Worm (Caenorhabditis elegans) whole organism, L4 larva: Measurements from ENCODE around the gene ocr-2.

ENCODE experiments used
- F44E2.7 ChIP-seq: fragments of 200-800 bp; sonication (Bioruptor generic); IDR thresholded peaks from 2 replicates; pipeline ENCODE4 v2.1.2; 2022; ENCODE audit warnings: missing genetic modification characterization, missing compliant biosample characterization
- F49E8.2 ChIP-seq: sonication (generic microtip); optimal IDR thresholded peaks from 2 replicates; lab custom pipeline; 2016; ENCODE audit warnings: missing compliant biosample characterization, mild to moderate bottlenecking, missing genetic modification characterization, borderline replicate concordance
- Y105C5A.15 ChIP-seq: fragments of 200-800 bp; sonication (Bioruptor generic); IDR thresholded peaks from 2 replicates; pipeline ENCODE4 v1.3.6; 2022; ENCODE audit warnings: missing genetic modification characterization, missing compliant biosample characterization
- Y75B8A.6 ChIP-seq: fragments of 200-800 bp; sonication (Bioruptor generic); IDR thresholded peaks from 2 replicates; pipeline ENCODE4 v1.3.6; 2022; ENCODE audit warnings: missing genetic modification reagents, missing genetic modification characterization, missing compliant biosample characterization
- ZK546.5 ChIP-seq, 2 experiments: sonication (generic microtip); optimal IDR thresholded peaks; 2 replicates each; lab custom pipeline; 2017; ENCODE audit warnings: missing biosample characterization in 2 of 2, missing genetic modification characterization in 2 of 2
- aly-2 ChIP-seq: sonication (generic microtip); optimal IDR thresholded peaks from 2 replicates; lab custom pipeline; 2018; ENCODE audit warnings: missing biosample characterization, missing genetic modification characterization
- ama-1 ChIP-seq: fragments of 150-350 bp; optimal IDR thresholded peaks from 2 replicates; lab custom pipeline; 2014; ENCODE audit warnings: inconsistent platforms, mixed read lengths
- attf-4 ChIP-seq: sonication (generic microtip); optimal IDR thresholded peaks from 3 replicates; lab custom pipeline; 2017; ENCODE audit warnings: missing biosample characterization, missing genetic modification characterization
- ceh-28 ChIP-seq: fragments of 150-350 bp; optimal IDR thresholded peaks from 2 replicates; lab custom pipeline; 2014; ENCODE audit warnings: missing biosample characterization, missing genetic modification reagents, missing genetic modification characterization
- ceh-32 ChIP-seq: sonication (generic microtip); optimal IDR thresholded peaks from 2 replicates; lab custom pipeline; 2016; ENCODE audit warnings: mild to moderate bottlenecking, missing genetic modification characterization, missing compliant biosample characterization; ENCODE audit not compliant: poor library complexity
- ceh-44 ChIP-seq: fragments of 200-800 bp; sonication (Bioruptor generic); IDR thresholded peaks from 2 replicates; pipeline ENCODE4 v1.3.6; 2022; ENCODE audit warnings: missing genetic modification reagents, missing genetic modification characterization, missing compliant biosample characterization
- ceh-82 ChIP-seq: sonication (generic microtip); optimal IDR thresholded peaks from 2 replicates; lab custom pipeline; 2017; ENCODE audit warnings: missing biosample characterization, missing genetic modification characterization
- ces-1 ChIP-seq: fragments of 150-350 bp; sonication (generic microtip); optimal IDR thresholded peaks from 4 replicates; lab custom pipeline; 2014; ENCODE audit warnings: missing biosample characterization, missing genetic modification reagents, missing genetic modification characterization
- ctbp-1 ChIP-seq: fragments of 200-800 bp; sonication (Bioruptor generic); IDR thresholded peaks from 2 replicates; pipeline ENCODE4 v1.3.6; 2022; ENCODE audit warnings: missing genetic modification reagents, missing genetic modification characterization, missing compliant biosample characterization
- daf-12 ChIP-seq: fragments of 150-350 bp; optimal IDR thresholded peaks from 2 replicates; lab custom pipeline; 2014; ENCODE audit warnings: missing biosample characterization, missing genetic modification reagents, missing genetic modification characterization
- daf-19 ChIP-seq: fragments of 200-800 bp; sonication (Bioruptor generic); conservative IDR thresholded peaks from 2 replicates; pipeline ENCODE4 v1.3.6; 2022; ENCODE audit warnings: missing genetic modification characterization, missing compliant biosample characterization
- dmd-8 ChIP-seq: fragments of 200-800 bp; sonication (Bioruptor generic); IDR thresholded peaks from 2 replicates; pipeline ENCODE4 v1.3.6; 2022; ENCODE audit warnings: missing genetic modification characterization, missing compliant biosample characterization
- dmd-9 ChIP-seq: fragments of 200-800 bp; sonication (Bioruptor generic); IDR thresholded peaks from 2 replicates; pipeline ENCODE4 v1.3.6; 2022; ENCODE audit warnings: missing genetic modification reagents, missing genetic modification characterization, missing compliant biosample characterization
- duxl-1 ChIP-seq: sonication (generic microtip); optimal IDR thresholded peaks from 2 replicates; lab custom pipeline; 2016; ENCODE audit warnings: mild to moderate bottlenecking, missing genetic modification characterization, moderate library complexity, missing compliant biosample characterization; ENCODE audit not compliant: poor library complexity
- egl-43 ChIP-seq: fragments of 200-800 bp; sonication (Bioruptor generic); IDR thresholded peaks from 2 replicates; pipeline ENCODE4 v1.3.6; 2022; ENCODE audit warnings: missing genetic modification reagents, missing genetic modification characterization, missing compliant biosample characterization
- fkh-10 ChIP-seq: fragments of 150-350 bp; optimal IDR thresholded peaks from 2 replicates; lab custom pipeline; 2014; ENCODE audit warnings: missing biosample characterization, missing genetic modification reagents, missing genetic modification characterization
- hmg-1.1 ChIP-seq: fragments of 200-800 bp; sonication (Bioruptor generic); IDR thresholded peaks from 2 replicates; pipeline ENCODE4 v1.3.6; 2022; ENCODE audit warnings: missing genetic modification reagents, missing genetic modification characterization, missing compliant biosample characterization
- jun-1 ChIP-seq: fragments of 150-350 bp; optimal IDR thresholded peaks from 2 replicates; lab custom pipeline; 2014; ENCODE audit warnings: missing biosample characterization, missing genetic modification reagents, missing genetic modification characterization
- lim-7 ChIP-seq: fragments of 200-800 bp; sonication (Bioruptor generic); IDR thresholded peaks from 2 replicates; pipeline ENCODE4 v1.3.6; 2022; ENCODE audit warnings: missing genetic modification characterization, missing compliant biosample characterization
- lin-1 ChIP-seq: fragments of 200-800 bp; sonication (Bioruptor generic); IDR thresholded peaks from 2 replicates; pipeline ENCODE4 v1.3.6; 2022; ENCODE audit warnings: missing genetic modification reagents, missing genetic modification characterization, missing compliant biosample characterization
- lin-29 ChIP-seq: fragments of 200-800 bp; sonication (Bioruptor generic); IDR thresholded peaks from 2 replicates; pipeline ENCODE4 v1.3.6; 2022; ENCODE audit warnings: missing genetic modification reagents, missing genetic modification characterization, missing compliant biosample characterization
- lin-38 ChIP-seq: fragments of 200-800 bp; sonication (Bioruptor generic); IDR thresholded peaks from 2 replicates; pipeline ENCODE4 v1.3.6; 2022; ENCODE audit warnings: missing genetic modification reagents, missing genetic modification characterization, missing compliant biosample characterization
- lsy-2 ChIP-seq, 2 experiments: fragments of 150-350 bp in 1 of 2; sonication (generic microtip) in 1 of 2; optimal IDR thresholded peaks; 2 replicates each; lab custom pipeline; 2014 to 2017; ENCODE audit warnings: missing biosample characterization in 2 of 2, missing genetic modification characterization in 2 of 2
- madf-5 ChIP-seq, 2 experiments: fragments of 200-800 bp; sonication (Bioruptor generic); IDR thresholded peaks; 2 replicates each; pipeline ENCODE4 v1.3.6; 2022; ENCODE audit warnings: missing compliant biosample characterization in 2 of 2, missing genetic modification characterization in 2 of 2
- mdl-1 ChIP-seq, 2 experiments: fragments of 150-350 bp in 1 of 2; sonication (generic microtip) in 1 of 2; optimal IDR thresholded peaks; 2 replicates each; lab custom pipeline; 2014 to 2017; ENCODE audit warnings: missing biosample characterization in 2 of 2, missing genetic modification characterization in 2 of 2
- mep-1 ChIP-seq: fragments of 150-350 bp; sonication (generic microtip); optimal IDR thresholded peaks from 3 replicates; lab custom pipeline; 2014; ENCODE audit warnings: missing biosample characterization, missing genetic modification characterization
- mes-2 ChIP-seq: sonication (generic microtip); optimal IDR thresholded peaks from 2 replicates; lab custom pipeline; 2016; ENCODE audit warnings: missing genotype, mild to moderate bottlenecking, missing genetic modification characterization, missing compliant biosample characterization; ENCODE audit not compliant: poor library complexity, severe bottlenecking
- mxl-3 ChIP-seq: fragments of 200-800 bp; sonication (Bioruptor generic); optimal IDR thresholded peaks from 2 replicates; lab custom pipeline; 2018; ENCODE audit warnings: mild to moderate bottlenecking, missing genetic modification characterization, missing compliant biosample characterization
- nhr-102 ChIP-seq: sonication (generic microtip); optimal IDR thresholded peaks from 2 replicates; lab custom pipeline; 2016; ENCODE audit warnings: mild to moderate bottlenecking, missing genetic modification characterization, moderate library complexity, missing compliant biosample characterization
- nhr-237 ChIP-seq: sonication (generic microtip); optimal IDR thresholded peaks from 2 replicates; lab custom pipeline; 2017; ENCODE audit warnings: missing biosample characterization, missing genetic modification characterization
- nhr-25 ChIP-seq: sonication (generic microtip); optimal IDR thresholded peaks from 2 replicates; lab custom pipeline; 2017; ENCODE audit warnings: missing genetic modification characterization, mild to moderate bottlenecking, missing compliant biosample characterization, antibody characterized with exemption, moderate library complexity, borderline replicate concordance; ENCODE audit not compliant: insufficient read depth
- nhr-41 ChIP-seq: fragments of 200-800 bp; sonication (Bioruptor generic); IDR thresholded peaks from 2 replicates; pipeline ENCODE4 v1.3.6; 2022; ENCODE audit warnings: missing genetic modification reagents, missing genetic modification characterization, missing compliant biosample characterization
- nhr-42 ChIP-seq: fragments of 200-800 bp; sonication (Bioruptor generic); IDR thresholded peaks from 2 replicates; pipeline ENCODE4 v1.3.6; 2022; ENCODE audit warnings: missing genetic modification characterization, missing compliant biosample characterization
- nhr-77 ChIP-seq: fragments of 150-350 bp; optimal IDR thresholded peaks from 2 replicates; lab custom pipeline; 2014; ENCODE audit warnings: missing biosample characterization, missing genetic modification characterization
- pha-4 ChIP-seq, 2 experiments: fragments of 150-350 bp in 1 of 2; fragments of 200-800 bp in 1 of 2; sonication (Bioruptor generic) in 1 of 2; IDR thresholded peaks in 1 of 2; optimal IDR thresholded peaks in 1 of 2; 2 replicates each; pipeline versions ENCODE4 v1.3.6 to Lab custom; 2014 to 2022; ENCODE audit warnings: missing genetic modification characterization in 2 of 2, missing genetic modification reagents in 2 of 2, missing biosample characterization in 1 of 2, missing compliant biosample characterization in 1 of 2
- sdz-12 ChIP-seq: fragments of 200-800 bp; sonication (Bioruptor generic); optimal IDR thresholded peaks from 2 replicates; lab custom pipeline; 2018; ENCODE audit warnings: mild to moderate bottlenecking, missing genetic modification characterization, missing compliant biosample characterization
- set-16 ChIP-seq: fragments of 200-800 bp; sonication (Bioruptor generic); IDR thresholded peaks from 2 replicates; pipeline ENCODE4 v1.3.6; 2022; ENCODE audit warnings: missing genetic modification reagents, missing genetic modification characterization, missing compliant biosample characterization
- skn-1 ChIP-seq: fragments of 150-350 bp; optimal IDR thresholded peaks from 2 replicates; lab custom pipeline; 2014; ENCODE audit warnings: missing biosample characterization, missing genetic modification characterization
- snpc-4 ChIP-seq: fragments of 150-350 bp; optimal IDR thresholded peaks from 2 replicates; lab custom pipeline; 2014; ENCODE audit warnings: missing biosample characterization, missing genetic modification characterization
- unc-130 ChIP-seq: sonication (generic microtip); optimal IDR thresholded peaks from 2 replicates; lab custom pipeline; 2016; ENCODE audit warnings: missing genetic modification reagents, missing genetic modification characterization, missing compliant biosample characterization
- zfp-2 ChIP-seq: sonication (generic microtip); optimal IDR thresholded peaks from 2 replicates; lab custom pipeline; 2016; ENCODE audit warnings: mild to moderate bottlenecking, missing genetic modification characterization, missing compliant biosample characterization
- zfp-3 ChIP-seq: fragments of 200-800 bp; sonication (Bioruptor generic); conservative IDR thresholded peaks from 2 replicates; pipeline ENCODE4 v1.3.6; 2022; ENCODE audit warnings: missing genetic modification reagents, missing genetic modification characterization, missing compliant biosample characterization
- zip-2 ChIP-seq: fragments of 150-350 bp; optimal IDR thresholded peaks from 2 replicates; lab custom pipeline; 2014; ENCODE audit warnings: missing biosample characterization, missing genetic modification characterization
- ztf-7 ChIP-seq: fragments of 150-350 bp; optimal IDR thresholded peaks from 2 replicates; lab custom pipeline; 2014; ENCODE audit warnings: missing biosample characterization, missing genetic modification characterization

Gene ocr-2

ce11 chrIV:8260848-8261638 is 41.2 kb upstream of the ocr-2 start, which contains the start of gene vit-6 (continued):
- TF ChIP-seq lim-7 (no peak), nhr-237 (tag; lab: Kevin White, UChicago) (no peak), fkh-10 (GFP tag; lab: Kevin White, UChicago) (no peak), hmg-1.1 (GFP tag; lab: Robert Waterston, UW) (no peak), skn-1 (tag; lab: Kevin White, UChicago) (no peak), lin-1 (GFP tag; lab: Robert Waterston, UW) (no peak), zfp-2 (tag; lab: Kevin White, UChicago) (no peak), lin-38 (GFP tag; lab: Robert Waterston, UW) (peak; percentile 47), ztf-7 (tag; lab: Kevin White, UChicago) (no peak), sdz-12 (GFP tag; lab: Kevin White, UChicago) (no peak), ceh-28 (tag; lab: Kevin White, UChicago) (no peak), dmd-8 (GFP tag; lab: Robert Waterston, UW) (0 out of 2 replicates have a peak, but pooled peaks have one; percentile 10), nhr-41 (GFP tag; lab: Robert Waterston, UW) (no peak), lin-29 (GFP tag; lab: Robert Waterston, UW) (no peak), nhr-102 (tag; lab: Kevin White, UChicago) (no peak), pha-4 (GFP tag; IDR thresholded peaks at IDR 0.05; lab: Robert Waterston, UW) (0 out of 2 replicates have a peak, but pooled peaks have one; percentile 41), pha-4 (tag; optimal IDR thresholded peaks at IDR 0.05; lab: Kevin White, UChicago) (no peak), egl-43 (GFP tag; lab: Robert Waterston, UW) (peak; percentile 59; the same call in 1 of the 2 replicates), aly-2 (tag; lab: Kevin White, UChicago) (no peak), madf-5 (GFP tag; IDR thresholded peaks at IDR 0.05; lab: Robert Waterston, UW) (no peak), mep-1 (tag; lab: Kevin White, UChicago) (no peak), ceh-44 (no peak), daf-19 (GFP tag; lab: Robert Waterston, UW) (no peak), jun-1 (no peak), nhr-25 (tag; lab: Kevin White, UChicago) (no peak), mxl-3 (GFP tag; lab: Kevin White, UChicago) (no peak), nhr-42 (GFP tag; lab: Robert Waterston, UW) (no peak), set-16 (GFP tag; lab: Robert Waterston, UW) (peak; percentile 69), zfp-3 (peak; percentile 73), Y105C5A.15 (GFP tag; lab: Robert Waterston, UW) (no peak), nhr-77 (tag; lab: Kevin White, UChicago) (no peak), daf-12 (tag; lab: Kevin White, UChicago) (no peak), F44E2.7 (GFP tag; lab: Robert Waterston, UW) (no peak), zip-2 (tag; lab: Kevin White, UChicago) (no peak), ceh-32 (tag; lab: Kevin White, UChicago) (no peak), ctbp-1 (GFP tag; lab: Robert Waterston, UW) (0 out of 2 replicates have a peak, but pooled peaks have one; percentile 14), attf-4 (no peak), mes-2 (tag; lab: Kevin White, UChicago) (no peak), dmd-9 (GFP tag; lab: Robert Waterston, UW) (no peak), ZK546.5 (tag; optimal IDR thresholded peaks at IDR 0.05; lab: Kevin White, UChicago) (no peak), Y75B8A.6 (0 out of 2 replicates have a peak, but pooled peaks have one; percentile 66), duxl-1 (tag; lab: Kevin White, UChicago) (no peak), ces-1 (no peak), lsy-2 (tag; optimal IDR thresholded peaks at IDR 0.05; lab: Kevin White, UChicago) (no peak), snpc-4 (tag; lab: Kevin White, UChicago) (no peak), ceh-82 (tag; lab: Kevin White, UChicago) (no peak), unc-130 (no peak), mdl-1 (tag; optimal IDR thresholded peaks at IDR 0.05; lab: Kevin White, UChicago) (no peak), F49E8.2 (tag; lab: Kevin White, UChicago) (no peak), ama-1 (lab: Kevin White, UChicago) (peak; percentile 36)
